Worm (Caenorhabditis elegans): ENCODE measurements around the gene K08F8.15.

DNA sequence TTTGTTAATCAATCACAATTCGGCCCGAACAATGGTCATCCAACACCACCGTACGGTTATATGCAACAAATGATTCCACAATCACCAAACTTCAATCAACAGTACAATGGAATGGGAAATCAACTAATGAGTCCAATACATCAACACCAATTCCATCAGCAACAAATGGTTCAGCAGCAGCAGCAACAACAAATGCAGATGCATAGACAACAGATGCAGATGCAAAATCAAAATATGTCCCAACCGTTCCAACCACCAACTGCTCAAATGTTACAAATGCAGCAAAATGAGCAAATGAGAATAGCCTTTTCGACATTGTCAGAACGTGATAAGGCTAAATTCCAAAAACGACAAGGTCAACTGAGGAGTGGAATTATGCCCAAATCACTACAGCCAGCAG is 9.9 kb downstream of the K08F8.15 start:
- no peak for TF ChIP-seq mdl-1 (tag; optimal IDR thresholded peaks at IDR 0.05)
- no peak for TF ChIP-seq vab-15 (tag; optimal IDR thresholded peaks at IDR 0.05)
- TF ChIP-seq fkh-10 (GFP tag; optimal IDR thresholded peaks at IDR 0.05) = no peak
- TF ChIP-seq lin-15B (tag; optimal IDR thresholded peaks at IDR 0.05) = no peak

All from whole organism, L1 larva.